Fruit fly (Drosophila melanogaster) whole organism, larva: ENCODE results near the gene beag.
A peak's percentile ranks its signal among the peaks of the same experiment; 100 is the strongest.

Experiments used
- noc ChIP-seq: fragments of 200-800 bp; sonication (Bioruptor generic); optimal IDR thresholded peaks from 3 replicates; lab custom pipeline; 2019; ENCODE audit warnings: missing biosample characterization, mild to moderate bottlenecking, missing genetic modification characterization, moderate library complexity

beag gene

DNA sequence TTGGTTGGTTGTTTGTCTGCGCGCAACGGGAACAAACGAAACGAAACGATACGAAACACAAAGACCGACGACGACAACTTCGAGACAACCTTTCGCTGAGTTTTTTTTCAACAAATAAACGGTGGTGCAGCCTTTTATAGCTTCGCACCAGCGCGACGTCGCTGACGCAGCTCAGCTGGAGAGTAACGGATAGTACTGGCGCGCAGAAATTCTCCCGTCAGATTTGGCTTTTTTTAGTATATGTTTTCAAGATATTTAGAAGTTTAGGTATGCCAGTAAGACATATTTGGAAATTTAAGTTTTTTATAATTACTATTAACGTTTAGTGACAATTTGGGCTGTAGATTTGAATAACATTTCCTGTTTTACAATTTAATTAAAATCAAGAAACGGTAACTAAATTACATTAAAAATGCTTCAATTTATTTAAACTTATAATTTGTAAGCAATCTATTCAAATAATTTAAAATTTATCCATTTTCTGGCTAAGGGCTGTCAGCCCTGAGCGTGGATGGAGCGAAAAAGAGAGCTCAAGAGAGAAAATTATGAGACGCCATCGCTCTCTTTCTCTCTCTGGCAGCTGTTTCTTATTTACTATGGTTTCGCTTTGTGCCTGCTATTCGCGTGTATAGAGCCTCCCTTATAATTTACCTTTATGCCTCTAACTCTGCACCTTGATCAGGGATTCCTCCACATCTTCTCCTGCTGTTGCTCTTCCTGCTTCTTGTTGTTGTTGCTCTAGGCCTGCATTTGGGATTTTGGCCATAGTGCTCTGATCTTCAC lies 31.1 kb downstream of the beag start:
- peak; percentile 93 for TF ChIP-seq noc

DNA sequence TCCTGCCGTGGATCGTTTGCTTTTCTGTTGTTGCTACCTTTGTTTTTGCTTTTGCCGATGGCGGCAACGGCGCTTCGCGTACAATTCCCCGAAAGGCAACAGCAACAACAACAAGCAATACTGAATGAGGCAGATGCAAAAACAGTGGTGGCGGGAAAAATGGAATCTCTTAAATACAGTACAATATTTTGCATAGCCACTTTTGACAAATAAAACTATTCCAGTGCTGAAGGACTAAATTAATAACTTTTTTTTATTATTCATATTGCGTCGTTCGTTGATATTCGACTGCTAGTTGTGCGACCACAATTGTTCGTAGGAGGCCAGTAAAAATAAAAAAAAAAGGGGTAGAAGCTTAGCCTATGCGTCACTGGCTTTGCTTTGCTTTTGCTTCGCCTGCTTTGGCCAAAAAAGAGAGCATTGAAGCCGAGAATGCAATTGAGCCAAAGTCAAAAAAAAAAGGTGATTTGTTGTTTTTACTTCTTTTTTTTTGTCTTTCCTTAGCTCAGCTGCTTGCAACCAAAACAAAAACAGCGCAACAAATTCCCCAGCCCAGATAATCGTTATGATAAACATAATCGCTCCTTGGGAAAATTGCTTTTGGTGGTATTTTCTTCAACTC lies 33.0 kb downstream of the beag start:
- TF ChIP-seq noc, result peak; percentile 85

- TF ChIP-seq noc, result no peak
These were observed 34.1 kb downstream of the beag start for dm6 chr3R:9030750-9031128.

DNA sequence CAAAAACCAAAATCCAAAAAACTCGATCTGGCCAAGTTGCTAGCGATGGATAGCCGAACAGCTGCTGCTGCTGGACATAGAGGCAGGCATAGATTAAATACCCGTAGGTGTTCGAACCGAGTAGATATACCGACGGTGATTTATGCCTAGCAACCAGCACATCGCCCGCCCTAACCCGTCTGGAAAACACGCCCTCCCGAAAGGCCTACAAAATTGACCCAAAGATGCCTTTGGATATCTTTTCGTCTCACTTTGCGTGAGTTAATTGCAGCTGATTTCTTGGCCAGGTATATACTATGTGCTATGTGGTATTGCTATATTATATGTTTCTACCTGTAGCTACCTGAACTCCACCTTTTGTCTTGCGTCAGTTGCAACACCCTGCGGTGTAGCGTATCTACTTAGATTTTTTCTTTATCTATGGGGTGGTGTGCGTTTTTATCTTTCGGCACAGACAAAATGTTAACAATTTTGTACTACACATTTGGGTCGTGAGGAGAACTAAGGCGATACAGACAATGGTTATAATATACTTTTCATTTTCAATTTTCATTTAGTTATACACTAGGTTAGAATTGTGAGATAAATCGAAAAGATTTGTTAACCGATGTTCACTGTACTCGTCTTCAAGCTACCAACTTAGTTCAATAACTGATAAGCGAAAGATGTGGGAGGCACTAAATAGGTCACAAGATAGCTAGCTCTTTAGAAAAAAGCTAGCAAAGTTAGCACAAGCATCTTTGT lies 34.7 kb downstream of the beag start:
- TF ChIP-seq noc, result no peak

DNA sequence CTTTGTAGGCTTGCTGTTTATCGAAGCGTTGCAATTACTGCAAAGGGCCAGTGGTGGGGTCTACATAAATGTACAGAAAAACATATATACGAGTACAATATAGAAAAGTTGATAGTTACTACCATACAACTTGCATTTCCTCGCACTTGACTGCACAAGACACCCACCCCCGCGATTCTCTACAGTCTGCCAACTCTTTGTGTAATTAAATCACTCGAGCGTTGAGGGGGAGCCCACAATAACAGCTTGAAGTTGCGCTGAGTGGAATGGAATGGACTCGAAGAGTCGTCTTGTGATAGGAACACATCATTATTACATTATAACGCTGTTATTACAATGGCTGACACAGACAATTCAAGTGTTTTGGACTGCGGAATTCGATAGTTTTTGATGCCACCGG lies 35.5 kb downstream of the beag start:
- no peak for TF ChIP-seq noc

dm6 chr3R:9028690-9029089 lies 36.2 kb downstream of the beag start:
- TF ChIP-seq noc, result no peak

DNA sequence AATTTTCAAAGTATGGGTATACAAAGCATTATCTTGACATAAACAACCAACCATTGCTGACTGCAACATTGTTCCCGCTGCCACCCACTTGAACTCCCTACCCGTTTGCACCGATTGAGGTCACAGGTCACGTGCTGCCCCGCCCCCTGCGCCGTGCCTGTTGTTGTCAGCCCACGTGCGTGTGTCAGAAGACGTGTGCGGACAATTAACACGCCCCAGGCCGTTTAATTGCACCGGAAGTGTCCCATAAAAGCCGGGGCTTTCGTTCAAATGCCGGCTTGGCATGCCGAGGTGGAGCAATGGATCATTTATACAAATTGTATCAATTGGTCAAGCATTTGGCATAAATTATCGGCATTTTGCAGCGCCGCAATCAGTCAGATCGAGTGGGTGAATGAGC lies 37.8 kb downstream of the beag start:
- TF ChIP-seq noc, result no peak

DNA sequence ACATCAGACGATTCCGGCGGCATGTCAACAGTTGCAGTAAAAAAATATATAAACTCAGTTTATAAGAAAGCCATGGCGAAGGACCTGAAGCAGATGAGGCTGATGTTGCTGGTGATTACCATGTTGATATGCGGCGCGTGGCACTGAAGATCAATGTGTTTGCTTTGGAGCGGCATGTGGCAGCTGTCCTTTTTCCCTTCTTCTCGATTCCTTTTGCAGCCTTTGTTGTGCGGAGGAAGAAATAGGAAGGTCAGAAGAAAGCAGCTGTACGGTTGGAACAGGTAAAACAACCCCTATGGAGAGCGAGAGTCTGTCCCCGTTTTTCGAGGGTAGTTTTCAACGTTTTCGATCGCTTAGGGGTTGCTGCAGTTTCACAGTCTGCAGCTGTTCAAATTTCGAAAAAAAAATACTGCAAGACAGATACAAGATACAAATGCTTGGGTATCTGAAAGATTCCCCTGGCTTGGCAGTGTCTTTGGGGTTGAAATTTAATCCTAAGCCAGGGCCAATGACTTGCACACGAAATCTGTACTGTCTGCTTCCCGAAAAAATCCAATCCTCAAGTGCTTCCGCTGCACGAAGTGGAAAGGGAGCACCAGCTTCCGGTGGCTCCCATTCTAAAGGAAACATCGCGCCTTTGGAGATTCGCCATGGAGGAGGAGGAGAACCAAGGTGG lies 39.9 kb downstream of the beag start:
- TF ChIP-seq noc, result no peak

DNA sequence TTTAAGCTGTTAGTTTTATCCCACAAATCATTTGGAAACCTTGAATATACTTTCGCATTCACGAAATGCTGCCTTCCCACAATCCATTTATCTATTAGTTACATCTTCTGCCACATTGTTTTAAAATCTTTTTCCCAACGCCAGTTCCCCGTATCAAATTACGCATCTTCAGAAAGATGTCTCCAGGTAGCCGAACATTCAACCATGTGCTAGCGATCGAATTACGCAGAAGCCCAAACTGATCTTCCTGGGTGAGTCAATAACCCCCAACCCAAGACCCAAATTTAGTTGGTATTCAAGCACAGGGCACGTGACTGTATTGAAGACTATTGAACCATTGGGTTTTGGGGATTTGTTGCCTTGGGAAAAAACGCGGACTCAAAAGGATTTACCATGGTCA lies 40.9 kb downstream of the beag start:
- TF ChIP-seq noc, result no peak

- peak; percentile 41 for TF ChIP-seq noc
These were observed 45.2 kb downstream of the beag start, which contains the start of gene tgo for dm6 chr3R:9019689-9020138. Gene tgo, minus strand, starts transcription at chr3R:9020022.

DNA sequence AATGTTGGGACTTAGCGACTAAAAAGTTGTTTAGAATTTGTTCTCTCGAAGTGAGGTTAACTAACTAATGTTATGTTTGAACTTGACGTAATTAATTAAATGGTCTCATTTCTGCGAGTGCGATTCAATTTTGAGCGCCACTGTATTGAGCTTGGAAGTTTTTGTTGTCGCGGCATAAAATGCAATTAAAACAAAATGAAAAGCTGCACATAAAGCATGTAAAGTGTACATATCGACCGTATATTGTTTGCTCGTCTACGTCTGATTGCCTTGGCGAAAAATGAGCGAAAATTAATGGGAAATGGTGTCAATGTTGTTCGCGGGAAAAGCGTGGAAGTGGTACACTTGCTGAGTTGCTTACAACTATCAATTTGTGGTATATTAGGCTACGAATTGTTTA lies 48.0 kb downstream of the beag start:
- no peak for TF ChIP-seq noc

dm6 chr3R:9014859-9015466 lies 49.9 kb downstream of the beag start, which contains the start of the genes Kcmf1, Sf3b5 and CG11986:
Gene Kcmf1, minus strand, starts transcription at chr3R:9014909.
Gene Sf3b5, minus strand, starts transcription at chr3R:9015341.
Gene CG11986, plus strand, starts transcription at chr3R:9015446.
- no peak for TF ChIP-seq noc

dm6 chr3R:9013765-9014380 lies 51.0 kb downstream of the beag start:
- TF ChIP-seq noc, result peak; percentile 75
